Fruit fly (Drosophila melanogaster): Measurements from ENCODE around the gene Miro.

- no peak for TF ChIP-seq psq (optimal IDR thresholded peaks at IDR 0.05)
- no peak for TF ChIP-seq usp (GFP tag; optimal IDR thresholded peaks at IDR 0.05)
- no peak for TF ChIP-seq CG8478 (optimal IDR thresholded peaks at IDR 0.05)
- no peak for TF ChIP-seq Dll (optimal IDR thresholded peaks at IDR 0.05)
- TF ChIP-seq pan (optimal IDR thresholded peaks at IDR 0.05): no peak
Measured at dm6 chr3R:24010637-24011214, 27.9 kb downstream of the Miro start.
